Worm (Caenorhabditis elegans): Measurements from ENCODE around the gene dpyd-1.

The dpyd-1 gene

DNA sequence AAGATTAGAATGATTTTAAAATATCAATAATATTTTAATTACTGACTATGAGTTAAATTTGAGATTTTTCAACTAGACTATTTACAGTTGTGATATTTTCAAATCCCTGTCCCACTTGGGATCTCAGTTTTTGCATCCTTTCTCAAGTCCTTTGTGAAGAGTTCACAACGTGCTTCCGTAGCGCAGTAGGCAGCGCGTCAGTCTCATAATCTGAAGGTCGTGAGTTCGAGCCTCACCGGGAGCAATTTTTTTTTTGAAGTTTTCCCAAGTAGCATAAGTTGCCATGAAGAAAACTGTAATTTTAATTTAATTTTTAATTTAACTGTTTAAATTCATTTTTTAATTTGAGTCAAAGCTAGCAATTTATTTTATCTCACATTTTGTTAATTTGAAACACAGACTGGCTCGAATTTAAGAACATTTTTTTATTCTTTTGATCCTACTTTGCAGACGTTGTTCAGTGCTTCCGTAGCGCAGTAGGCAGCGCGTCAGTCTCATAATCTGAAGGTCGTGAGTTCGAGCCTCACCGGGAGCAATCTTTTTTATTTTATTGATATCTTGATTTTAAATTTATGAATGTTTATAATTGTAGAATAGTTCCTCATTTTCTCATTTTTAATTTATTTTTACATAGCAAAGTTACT is 17.7 kb downstream of the dpyd-1 start:
- TF ChIP-seq arid-1 (GFP tag; conservative IDR thresholded peaks at IDR 0.05), result 0 out of 2 replicates have a peak, but pooled peaks have one; percentile 14
- TF ChIP-seq dve-1 (tag; optimal IDR thresholded peaks at IDR 0.05; ENCODE audit: insufficient read depth), result peak; percentile 3
- peak in 1 of 2 experiments; percentile 10 for TF ChIP-seq mdl-1 (tag; optimal IDR thresholded peaks at IDR 0.05)
- TF ChIP-seq hlh-30 (tag; optimal IDR thresholded peaks at IDR 0.05; ENCODE audit: insufficient read depth), result no peak
- peak; percentile 29 for TF ChIP-seq duxl-1 (tag; optimal IDR thresholded peaks at IDR 0.05; ENCODE audit: poor library complexity)
- peak in 1 of 2 experiments; percentile 52 for TF ChIP-seq daf-16 (GFP tag; optimal IDR thresholded peaks at IDR 0.05)
- TF ChIP-seq daf-16 (tag; optimal IDR thresholded peaks at IDR 0.05), result peak; percentile 21
- TF ChIP-seq madf-9 (GFP tag; conservative IDR thresholded peaks at IDR 0.05), result no peak
- no peak for TF ChIP-seq lin-13 (GFP tag; optimal IDR thresholded peaks at IDR 0.05)
- peak in 1 of 2 experiments; percentile 2 for TF ChIP-seq lsy-2 (tag; optimal IDR thresholded peaks at IDR 0.05)
- peak; percentile 2; the same call in 1 of the 2 replicates for TF ChIP-seq ceh-44 (GFP tag; IDR thresholded peaks at IDR 0.05)
- peak; percentile 50 for TF ChIP-seq mep-1 (tag; optimal IDR thresholded peaks at IDR 0.05)
- no peak for TF ChIP-seq F44E2.7 (GFP tag; IDR thresholded peaks at IDR 0.05)
- TF ChIP-seq mes-2 (tag; optimal IDR thresholded peaks at IDR 0.05; ENCODE audit: poor library complexity, severe bottlenecking), result peak; percentile 57
- 0 out of 2 replicates have a peak, but pooled peaks have one; percentile 36 for TF ChIP-seq vab-7 (GFP tag; IDR thresholded peaks at IDR 0.05)
- TF ChIP-seq nhr-102 (tag; optimal IDR thresholded peaks at IDR 0.05), result peak; percentile 17
- TF ChIP-seq egl-43 (GFP tag; IDR thresholded peaks at IDR 0.05), result peak; percentile 56; the same call in 1 of the 2 replicates
- no peak; the same call in 1 of the 2 replicates for TF ChIP-seq daf-8 (GFP tag; IDR thresholded peaks at IDR 0.05)
- TF ChIP-seq rbr-2 (tag; optimal IDR thresholded peaks at IDR 0.05), result no peak
- TF ChIP-seq lin-38 (GFP tag; IDR thresholded peaks at IDR 0.05), result peak; percentile 59
- TF ChIP-seq hmg-1.1 (GFP tag; IDR thresholded peaks at IDR 0.05), result 0 out of 2 replicates have a peak, but pooled peaks have one; percentile 8
- TF ChIP-seq tag-97 (GFP tag; IDR thresholded peaks at IDR 0.05), result no peak
- peak; percentile 16 for TF ChIP-seq F37D6.2 (tag; optimal IDR thresholded peaks at IDR 0.05)
- TF ChIP-seq T20F7.1 (GFP tag; optimal IDR thresholded peaks at IDR 0.05), result peak; percentile 26
- peak; percentile 59 for TF ChIP-seq lim-7 (GFP tag; IDR thresholded peaks at IDR 0.05)
- peak; percentile 10; the same call in 1 of the 2 replicates for TF ChIP-seq nhr-41 (GFP tag; IDR thresholded peaks at IDR 0.05)
- TF ChIP-seq nhr-42 (GFP tag; IDR thresholded peaks at IDR 0.05), result 0 out of 2 replicates have a peak, but pooled peaks have one; percentile 9
- no peak for TF ChIP-seq ceh-28 (tag; optimal IDR thresholded peaks at IDR 0.05)

DNA sequence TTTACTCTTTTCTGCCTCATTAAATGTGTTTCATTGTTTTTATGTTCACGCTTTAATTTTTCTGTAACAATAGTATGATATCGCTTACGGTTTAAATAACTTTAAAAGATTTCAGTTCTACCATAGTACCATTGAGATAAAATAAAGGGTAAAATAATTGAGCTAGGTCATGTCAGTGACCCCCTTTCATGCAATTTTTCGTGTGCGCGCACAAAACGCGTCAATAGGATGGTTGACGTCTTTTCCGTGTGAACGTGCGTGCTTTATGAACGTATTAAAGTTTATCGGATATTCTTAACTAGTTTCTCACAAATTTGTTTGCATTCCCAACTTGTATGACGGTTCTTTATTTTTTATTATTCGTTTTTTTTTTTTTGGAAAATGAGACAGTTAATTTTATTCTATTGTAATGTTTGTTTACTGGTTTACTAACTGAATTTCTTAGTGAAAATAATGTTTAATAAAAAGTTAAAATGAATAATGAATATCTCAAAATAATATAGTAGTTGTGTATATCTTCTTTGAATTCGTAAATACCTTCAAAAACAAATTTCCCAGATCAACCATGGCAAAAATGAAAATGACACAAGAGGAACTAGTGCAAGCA is 18.4 kb downstream of the dpyd-1 start, which contains the start of gene C25F6.1:
C25F6.1 (plus strand) TSS at position 557 of the 607 bp plus-strand sequence.
- TF ChIP-seq mep-1 (tag; optimal IDR thresholded peaks at IDR 0.05), result peak; percentile 38
- no peak for TF ChIP-seq daf-16 (GFP tag; optimal IDR thresholded peaks at IDR 0.05)
- TF ChIP-seq daf-16 (tag; optimal IDR thresholded peaks at IDR 0.05), result peak; percentile 14
- TF ChIP-seq rbr-2 (tag; optimal IDR thresholded peaks at IDR 0.05), result no peak
- TF ChIP-seq unc-62 (GFP tag; optimal IDR thresholded peaks at IDR 0.05 in 1 of 2), result peak in 1 of 2 experiments; percentile 81
- TF ChIP-seq unc-62 (tag; optimal IDR thresholded peaks at IDR 0.05), result no peak
- TF ChIP-seq dpl-1 (GFP tag; optimal IDR thresholded peaks at IDR 0.05), result no peak
- no peak for TF ChIP-seq hlh-11 (tag; optimal IDR thresholded peaks at IDR 0.05)
- TF ChIP-seq aha-1 (tag), result peak; percentile 57
- no peak for TF ChIP-seq set-16 (GFP tag; IDR thresholded peaks at IDR 0.05)
- no peak for TF ChIP-seq egl-27 (tag; optimal IDR thresholded peaks at IDR 0.05)
- TF ChIP-seq zip-11 (GFP tag; IDR thresholded peaks at IDR 0.05), result no peak
- peak; percentile 61 for TF ChIP-seq mes-2 (tag; optimal IDR thresholded peaks at IDR 0.05; ENCODE audit: poor library complexity, severe bottlenecking)
- TF ChIP-seq lsy-2 (tag; optimal IDR thresholded peaks at IDR 0.05), result peak in 1 of 2 experiments; percentile 30

All from whole organism, L4 larva.